Worm (Caenorhabditis elegans) whole organism, L3 larva: Measurements from ENCODE around the gene C14F11.4.

Experiments
- R02D3.7 ChIP-seq: fragments of 150-350 bp; optimal IDR thresholded peaks from 2 replicates; lab custom pipeline; 2014; ENCODE audit warnings: missing biosample characterization, missing genetic modification characterization
- ZK546.5 ChIP-seq: sonication (generic microtip); optimal IDR thresholded peaks from 2 replicates; lab custom pipeline; 2017; ENCODE audit warnings: missing biosample characterization, missing genetic modification characterization
- aly-2 ChIP-seq: fragments of 150-350 bp; optimal IDR thresholded peaks from 2 replicates; lab custom pipeline; 2014; ENCODE audit warnings: missing biosample characterization, missing genetic modification characterization
- ama-1 ChIP-seq: fragments of 150-350 bp; optimal IDR thresholded peaks from 2 replicates; lab custom pipeline; 2018
- ceh-82 ChIP-seq: fragments of 150-350 bp; optimal IDR thresholded peaks from 2 replicates; lab custom pipeline; 2014; ENCODE audit warnings: missing biosample characterization, missing genetic modification characterization
- ceh-9 ChIP-seq: sonication (generic microtip); optimal IDR thresholded peaks from 2 replicates; lab custom pipeline; 2018; ENCODE audit warnings: missing biosample characterization, missing genetic modification characterization
- egl-27 ChIP-seq: sonication (generic microtip); optimal IDR thresholded peaks from 4 replicates; lab custom pipeline; 2017; ENCODE audit warnings: missing biosample characterization, missing genetic modification reagents, missing genetic modification characterization
- egl-5 ChIP-seq: fragments of 150-350 bp; optimal IDR thresholded peaks from 2 replicates; lab custom pipeline; 2017; ENCODE audit warnings: missing biosample characterization, missing genetic modification reagents, missing genetic modification characterization, inconsistent platforms
- elt-1 ChIP-seq: fragments of 150-350 bp; optimal IDR thresholded peaks from 2 replicates; lab custom pipeline; 2014; ENCODE audit warnings: missing biosample characterization, missing genetic modification characterization
- elt-2 ChIP-seq: sonication (generic microtip); optimal IDR thresholded peaks from 2 replicates; lab custom pipeline; 2016; ENCODE audit warnings: missing genetic modification reagents, mild to moderate bottlenecking, missing genetic modification characterization, missing compliant biosample characterization
- elt-3 ChIP-seq, 3 experiments: fragments of 150-350 bp in 1 of 3; sonication (generic microtip) in 2 of 3; optimal IDR thresholded peaks; 2 replicates in 2 of 3; 4 replicates in 1 of 3; lab custom pipeline; 2014 to 2017; ENCODE audit warnings: missing biosample characterization in 3 of 3, missing genetic modification characterization in 3 of 3
- fkh-10 ChIP-seq: sonication (generic microtip); optimal IDR thresholded peaks from 2 replicates; lab custom pipeline; 2017; ENCODE audit warnings: missing biosample characterization, missing genetic modification reagents, missing genetic modification characterization
- fkh-2 ChIP-seq: fragments of 150-350 bp; optimal IDR thresholded peaks from 2 replicates; lab custom pipeline; 2014; ENCODE audit warnings: missing biosample characterization, missing genetic modification reagents, missing genetic modification characterization
- fos-1 ChIP-seq: fragments of 150-350 bp; optimal IDR thresholded peaks from 2 replicates; lab custom pipeline; 2014; ENCODE audit warnings: missing biosample characterization, missing genetic modification characterization
- hmg-11 ChIP-seq: sonication (generic microtip); optimal IDR thresholded peaks from 2 replicates; lab custom pipeline; 2016; ENCODE audit warnings: missing genetic modification characterization, missing compliant biosample characterization
- jun-1 ChIP-seq: fragments of 150-350 bp; optimal IDR thresholded peaks from 2 replicates; lab custom pipeline; 2014; ENCODE audit warnings: missing biosample characterization, missing genetic modification reagents, missing genetic modification characterization
- lin-15B ChIP-seq: fragments of 150-350 bp; optimal IDR thresholded peaks from 2 replicates; lab custom pipeline; 2014; ENCODE audit warnings: missing biosample characterization, missing genetic modification characterization
- lin-39 ChIP-seq: fragments of 150-350 bp; optimal IDR thresholded peaks from 2 replicates; lab custom pipeline; 2018; ENCODE audit warnings: missing biosample characterization, missing genetic modification reagents, missing genetic modification characterization
- lsy-12 ChIP-seq: sonication (generic microtip); optimal IDR thresholded peaks from 2 replicates; lab custom pipeline; 2016; ENCODE audit warnings: mild to moderate bottlenecking, missing genetic modification characterization, missing compliant biosample characterization
- mdl-1 ChIP-seq: fragments of 150-350 bp; optimal IDR thresholded peaks from 2 replicates; lab custom pipeline; 2014; ENCODE audit warnings: missing biosample characterization, missing genetic modification characterization
- mml-1 ChIP-seq: fragments of 150-350 bp; sonication (generic microtip); optimal IDR thresholded peaks from 3 replicates; lab custom pipeline; 2014; ENCODE audit warnings: missing biosample characterization, missing genetic modification characterization
- nfya-1 ChIP-seq: sonication (generic microtip); optimal IDR thresholded peaks from 2 replicates; lab custom pipeline; 2017; ENCODE audit warnings: missing genetic modification characterization, mild to moderate bottlenecking, missing compliant biosample characterization, antibody characterized with exemption, moderate library complexity; ENCODE audit not compliant: insufficient read depth
- nhr-11 ChIP-seq: fragments of 150-350 bp; optimal IDR thresholded peaks from 2 replicates; lab custom pipeline; 2014; ENCODE audit warnings: missing biosample characterization, missing genetic modification characterization
- nhr-12 ChIP-seq: fragments of 150-350 bp; optimal IDR thresholded peaks from 2 replicates; lab custom pipeline; 2014; ENCODE audit warnings: missing biosample characterization, missing genetic modification characterization
- nhr-23 ChIP-seq: fragments of 150-350 bp; optimal IDR thresholded peaks from 2 replicates; lab custom pipeline; 2014; ENCODE audit warnings: missing biosample characterization, missing genetic modification reagents, missing genetic modification characterization
- nhr-237 ChIP-seq: fragments of 150-350 bp; optimal IDR thresholded peaks from 2 replicates; lab custom pipeline; 2014; ENCODE audit warnings: missing biosample characterization, missing genetic modification characterization
- nhr-25 ChIP-seq: sonication (generic microtip); optimal IDR thresholded peaks from 2 replicates; lab custom pipeline; 2017; ENCODE audit warnings: missing biosample characterization, missing genetic modification characterization
- nhr-28 ChIP-seq: fragments of 150-350 bp; optimal IDR thresholded peaks from 2 replicates; lab custom pipeline; 2014; ENCODE audit warnings: missing biosample characterization, missing genetic modification characterization
- nhr-43 ChIP-seq: sonication (generic microtip); optimal IDR thresholded peaks from 2 replicates; lab custom pipeline; 2016; ENCODE audit warnings: mild to moderate bottlenecking, missing genetic modification characterization, missing compliant biosample characterization; ENCODE audit not compliant: poor library complexity, severe bottlenecking
- nhr-67 ChIP-seq: fragments of 150-350 bp; optimal IDR thresholded peaks from 2 replicates; lab custom pipeline; 2014; ENCODE audit warnings: missing biosample characterization, missing genetic modification characterization
- nhr-76 ChIP-seq: fragments of 150-350 bp; sonication (generic microtip); optimal IDR thresholded peaks from 5 replicates; lab custom pipeline; 2014; ENCODE audit warnings: missing biosample characterization, missing genetic modification characterization
- nhr-77 ChIP-seq: fragments of 150-350 bp; optimal IDR thresholded peaks from 2 replicates; lab custom pipeline; 2014; ENCODE audit warnings: missing biosample characterization, missing genetic modification characterization
- pha-4 ChIP-seq: fragments of 150-350 bp; optimal IDR thresholded peaks from 2 replicates; lab custom pipeline; 2014; ENCODE audit warnings: missing biosample characterization, missing genetic modification reagents, missing genetic modification characterization
- pqm-1 ChIP-seq: fragments of 150-350 bp; optimal IDR thresholded peaks from 2 replicates; lab custom pipeline; 2017; ENCODE audit warnings: missing biosample characterization, missing genetic modification characterization, inconsistent platforms
- sea-2 ChIP-seq: fragments of 150-350 bp; sonication (generic microtip); optimal IDR thresholded peaks from 4 replicates; lab custom pipeline; 2014; ENCODE audit warnings: missing biosample characterization, missing genetic modification reagents, missing genetic modification characterization
- skn-1 ChIP-seq: fragments of 150-350 bp; optimal IDR thresholded peaks from 2 replicates; lab custom pipeline; 2014; ENCODE audit warnings: missing biosample characterization, missing genetic modification characterization
- snpc-4 ChIP-seq: fragments of 150-350 bp; optimal IDR thresholded peaks from 2 replicates; lab custom pipeline; 2014; ENCODE audit warnings: missing biosample characterization, missing genetic modification characterization
- unc-39 ChIP-seq: sonication (generic microtip); optimal IDR thresholded peaks from 4 replicates; lab custom pipeline; 2017; ENCODE audit warnings: missing biosample characterization, missing genetic modification characterization
- zag-1 ChIP-seq: fragments of 150-350 bp; optimal IDR thresholded peaks from 2 replicates; lab custom pipeline; 2014; ENCODE audit warnings: missing biosample characterization, missing genetic modification characterization
- ztf-11 ChIP-seq: fragments of 150-350 bp; optimal IDR thresholded peaks from 2 replicates; lab custom pipeline; 2014; ENCODE audit warnings: missing biosample characterization, missing genetic modification characterization
- ztf-4 ChIP-seq: fragments of 150-350 bp; optimal IDR thresholded peaks from 2 replicates; lab custom pipeline; 2014; ENCODE audit warnings: missing biosample characterization, missing genetic modification characterization

C14F11.4 gene

DNA sequence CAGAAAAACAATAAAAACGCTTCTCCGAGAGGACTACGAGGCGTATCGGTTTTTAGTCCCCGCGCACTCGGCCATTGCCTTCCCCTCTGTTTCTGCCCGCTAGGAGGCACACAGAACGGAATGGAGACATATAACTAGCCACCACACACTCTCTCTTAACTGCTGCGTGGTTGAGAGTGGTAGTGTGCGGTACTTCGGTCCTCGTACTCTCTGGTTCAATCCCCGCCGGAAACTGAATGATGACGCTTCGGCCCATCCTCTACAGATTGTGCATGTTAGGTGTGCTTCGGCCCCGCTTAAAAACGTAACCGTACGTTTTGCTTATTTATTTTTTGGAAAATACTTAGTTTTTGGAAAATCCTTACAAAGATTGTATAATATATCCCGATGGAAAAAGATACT is 25.2 kb downstream of the C14F11.4 start, which contains the start of gene T13C5.6 (continued):
- TF ChIP-seq zag-1 (tag; lab: Kevin White, UChicago) (peak; percentile 3), lin-39 (peak; percentile 94), ceh-9 (tag; lab: Kevin White, UChicago) (no peak), egl-27 (peak; percentile 70), mml-1 (tag; lab: Kevin White, UChicago) (no peak), elt-3 (tag; optimal IDR thresholded peaks at IDR 0.05; lab: Kevin White, UChicago) (peak in 2 of 3 experiments; percentile 18 to 88), fkh-10 (peak; percentile 20), nhr-25 (tag; lab: Kevin White, UChicago) (peak; percentile 88), fos-1 (tag; lab: Kevin White, UChicago) (peak; percentile 52), pqm-1 (peak; percentile 39), sea-2 (GFP tag; lab: Kevin White, UChicago) (peak; percentile 35), pha-4 (peak; percentile 87), hmg-11 (tag; lab: Kevin White, UChicago) (peak; percentile 99), aly-2 (tag; lab: Kevin White, UChicago) (peak; percentile 48), snpc-4 (peak; percentile 68), unc-39 (tag; lab: Kevin White, UChicago) (peak; percentile 6), nhr-12 (tag; lab: Kevin White, UChicago) (no peak), nhr-67 (no peak), nhr-23 (tag; lab: Kevin White, UChicago) (peak; percentile 73), lin-15B (peak; percentile 60), skn-1 (tag; lab: Kevin White, UChicago) (peak; percentile 91), nhr-28 (tag; lab: Kevin White, UChicago) (no peak)
- TF ChIP-seq, all 47 proteins: peak for 34

DNA sequence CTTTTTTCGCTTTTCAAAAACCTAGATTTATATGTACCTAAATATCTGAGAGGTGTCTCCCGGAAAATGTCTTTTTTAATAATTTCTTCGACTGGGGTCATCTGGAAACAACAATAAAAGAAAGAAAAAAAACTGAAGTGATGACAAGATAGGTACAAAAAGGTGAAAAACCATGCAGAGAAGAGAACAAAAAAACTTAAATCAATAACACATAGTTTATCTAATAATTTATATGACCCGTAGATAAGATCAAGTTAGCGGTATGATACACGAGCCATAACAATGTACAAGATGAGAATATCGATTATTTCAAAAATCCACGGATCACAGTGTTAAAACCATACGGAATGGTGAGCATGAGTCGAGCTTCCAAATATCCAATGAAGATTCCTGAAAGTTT is 26.5 kb downstream of the C14F11.4 start, which contains the start of gene mtp-18:
Gene mtp-18, minus strand, starts transcription at position 101 of the 400 bp plus-strand sequence.
- TF ChIP-seq nhr-76 (tag; lab: Kevin White, UChicago) (no peak), ZK546.5 (no peak), ceh-82 (no peak), elt-3 (tag; optimal IDR thresholded peaks at IDR 0.05; lab: Kevin White, UChicago) (no peak), nhr-237 (no peak), nhr-23 (tag; lab: Kevin White, UChicago) (no peak), nhr-28 (tag; lab: Kevin White, UChicago) (no peak), egl-27 (no peak), lin-39 (no peak), lsy-12 (no peak), fos-1 (tag; lab: Kevin White, UChicago) (no peak), egl-5 (tag; lab: Kevin White, UChicago) (no peak), jun-1 (tag; lab: Kevin White, UChicago) (no peak), ztf-11 (tag; lab: Kevin White, UChicago) (no peak), nhr-12 (tag; lab: Kevin White, UChicago) (no peak), nhr-77 (tag; lab: Kevin White, UChicago) (no peak), sea-2 (GFP tag; lab: Kevin White, UChicago) (no peak), zag-1 (tag; lab: Kevin White, UChicago) (no peak), ceh-9 (tag; lab: Kevin White, UChicago) (no peak), nfya-1 (no peak)

DNA sequence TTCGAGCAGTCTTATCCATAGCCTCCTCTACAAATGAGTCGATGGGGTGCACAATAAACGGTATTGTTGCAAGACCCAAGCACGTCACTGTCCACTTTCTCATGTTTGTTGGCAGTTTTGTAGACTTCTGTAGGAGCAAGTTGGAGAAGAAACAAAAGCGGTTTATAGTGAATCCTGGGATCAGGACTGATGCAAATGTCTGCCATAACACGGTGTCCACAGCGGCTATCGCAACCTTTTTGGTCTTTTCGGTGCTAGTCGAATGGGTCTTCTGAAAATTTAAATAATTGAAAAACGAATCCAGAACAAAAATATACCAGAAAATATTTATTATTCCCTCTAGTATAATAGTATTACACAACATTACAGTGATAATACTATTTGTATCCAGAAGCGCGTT is 27.5 kb downstream of the C14F11.4 start:
- no peak for TF ChIP-seq R02D3.7 (tag; lab: Kevin White, UChicago)
- no peak for TF ChIP-seq fos-1 (tag; lab: Kevin White, UChicago)
- TF ChIP-seq aly-2 (tag; lab: Kevin White, UChicago) = no peak
- no peak for TF ChIP-seq ztf-4
- TF ChIP-seq nhr-43 = no peak
- TF ChIP-seq elt-2 = no peak
- TF ChIP-seq, all 47 proteins: peak for 0

DNA sequence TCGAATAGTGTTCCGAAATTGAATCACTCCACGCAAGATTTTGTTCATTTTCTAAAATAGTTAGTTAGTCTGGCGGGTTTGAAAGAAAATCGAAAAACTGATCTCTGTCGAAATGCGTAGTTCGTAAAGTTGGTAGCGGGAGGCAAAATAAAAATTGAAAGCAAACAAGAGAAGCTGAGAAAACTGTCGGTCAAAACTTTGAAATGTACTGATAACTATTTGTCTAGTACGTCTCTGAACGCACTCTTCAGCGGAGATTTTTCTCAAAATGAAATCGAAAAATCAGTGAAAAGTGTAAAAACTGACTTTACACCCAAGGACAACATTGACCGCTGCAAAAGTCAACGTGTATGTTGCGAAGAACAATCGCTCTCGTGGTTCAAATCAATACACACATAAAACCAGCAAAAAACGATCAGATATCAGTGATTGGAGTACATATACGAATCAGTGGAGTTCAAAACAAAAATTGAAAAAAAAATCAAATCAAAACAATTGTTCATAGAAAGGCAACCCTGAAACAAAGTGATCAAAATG is 28.1 kb downstream of the C14F11.4 start, which contains the start of gene bca-1:
Gene bca-1, minus strand, starts transcription at position 51 of the 537 bp plus-strand sequence.
- TF ChIP-seq ama-1 (peak; percentile 51), nfya-1 (peak; percentile 39), unc-39 (tag; lab: Kevin White, UChicago) (no peak), nhr-11 (tag; lab: Kevin White, UChicago) (no peak), egl-27 (no peak), pqm-1 (peak; percentile 55), nhr-43 (peak; percentile 63), elt-1 (tag; lab: Kevin White, UChicago) (no peak), fkh-2 (tag; lab: Kevin White, UChicago) (no peak), ztf-4 (peak; percentile 30), pha-4 (peak; percentile 56), mdl-1 (no peak), nhr-25 (tag; lab: Kevin White, UChicago) (peak; percentile 58), elt-2 (peak; percentile 15)
